Worm (Caenorhabditis elegans) whole organism, late embryonic: ENCODE data around the gene rsef-1.

Source experiments
- C38D4.7 ChIP-seq: fragments of 200-800 bp; sonication (Bioruptor generic); optimal IDR thresholded peaks from 2 replicates; lab custom pipeline; 2018; ENCODE audit warnings: mild to moderate bottlenecking, missing genetic modification characterization, moderate library complexity, missing compliant biosample characterization
- F13H6.1 ChIP-seq: sonication (generic microtip); optimal IDR thresholded peaks from 2 replicates; lab custom pipeline; 2016; ENCODE audit warnings: missing genetic modification characterization, missing compliant biosample characterization
- Y22D7AL.16 ChIP-seq: sonication (generic microtip); optimal IDR thresholded peaks from 2 replicates; lab custom pipeline; 2016; ENCODE audit warnings: missing genetic modification characterization, missing compliant biosample characterization
- ahr-1 ChIP-seq: sonication (generic microtip); optimal IDR thresholded peaks from 2 replicates; lab custom pipeline; 2016; ENCODE audit warnings: missing genetic modification characterization, missing compliant biosample characterization
- ama-1 ChIP-seq: fragments of 150-350 bp; optimal IDR thresholded peaks from 2 replicates; lab custom pipeline; 2014
- ceh-18 ChIP-seq: sonication (generic microtip); optimal IDR thresholded peaks from 2 replicates; lab custom pipeline; 2016; ENCODE audit warnings: missing genetic modification characterization, missing compliant biosample characterization
- ceh-22 ChIP-seq: sonication (generic microtip); optimal IDR thresholded peaks from 2 replicates; lab custom pipeline; 2017; ENCODE audit warnings: missing biosample characterization, missing genetic modification characterization
- ceh-24 ChIP-seq: sonication (generic microtip); optimal IDR thresholded peaks from 2 replicates; lab custom pipeline; 2016; ENCODE audit warnings: mild to moderate bottlenecking, missing genetic modification characterization, missing compliant biosample characterization
- ceh-30 ChIP-seq: fragments of 150-350 bp; optimal IDR thresholded peaks from 2 replicates; lab custom pipeline; 2014; ENCODE audit warnings: missing biosample characterization, missing genetic modification characterization
- ceh-45 ChIP-seq: fragments of 200-800 bp; sonication (Bioruptor generic); IDR thresholded peaks from 2 replicates; pipeline ENCODE4 v1.3.6; 2022; ENCODE audit warnings: missing genetic modification reagents, missing genetic modification characterization, missing compliant biosample characterization
- ceh-48 ChIP-seq: sonication (generic microtip); optimal IDR thresholded peaks from 2 replicates; lab custom pipeline; 2016; ENCODE audit warnings: missing genetic modification characterization, inconsistent platforms, missing compliant biosample characterization
- ceh-6 ChIP-seq: fragments of 200-800 bp; sonication (Bioruptor generic); optimal IDR thresholded peaks from 2 replicates; lab custom pipeline; 2018; ENCODE audit warnings: mild to moderate bottlenecking, missing genetic modification characterization, missing compliant biosample characterization
- che-1 ChIP-seq: sonication (generic microtip); optimal IDR thresholded peaks from 2 replicates; lab custom pipeline; 2016; ENCODE audit warnings: mild to moderate bottlenecking, missing genetic modification characterization, missing compliant biosample characterization
- dmd-4 ChIP-seq: sonication (generic microtip); optimal IDR thresholded peaks from 2 replicates; lab custom pipeline; 2016; ENCODE audit warnings: borderline replicate concordance, missing genetic modification characterization, missing compliant biosample characterization
- dve-1 ChIP-seq: sonication (generic microtip); optimal IDR thresholded peaks from 2 replicates; lab custom pipeline; 2017; ENCODE audit warnings: antibody characterized with exemption, mild to moderate bottlenecking, missing genetic modification characterization, missing compliant biosample characterization
- elt-2 ChIP-seq: sonication (generic microtip); optimal IDR thresholded peaks from 2 replicates; lab custom pipeline; 2016; ENCODE audit warnings: missing genetic modification reagents, missing genetic modification characterization, missing compliant biosample characterization
- elt-4 ChIP-seq: sonication (generic microtip); optimal IDR thresholded peaks from 2 replicates; lab custom pipeline; 2016; ENCODE audit warnings: missing genetic modification characterization, missing compliant biosample characterization
- ets-4 ChIP-seq: sonication (generic microtip); optimal IDR thresholded peaks from 2 replicates; lab custom pipeline; 2016; ENCODE audit warnings: missing genetic modification characterization, missing compliant biosample characterization
- fkh-10 ChIP-seq: fragments of 150-350 bp; optimal IDR thresholded peaks from 2 replicates; lab custom pipeline; 2014; ENCODE audit warnings: missing biosample characterization, missing genetic modification reagents, missing genetic modification characterization
- gmeb-2 ChIP-seq: sonication (generic microtip); optimal IDR thresholded peaks from 2 replicates; lab custom pipeline; 2016; ENCODE audit warnings: missing genetic modification characterization, inconsistent platforms, missing compliant biosample characterization
- hlh-30 ChIP-seq: sonication (generic microtip); optimal IDR thresholded peaks from 2 replicates; lab custom pipeline; 2017; ENCODE audit warnings: antibody characterized with exemption, missing genetic modification characterization, missing compliant biosample characterization; ENCODE audit not compliant: insufficient read depth
- lim-6 ChIP-seq: sonication (generic microtip); optimal IDR thresholded peaks from 2 replicates; lab custom pipeline; 2016; ENCODE audit warnings: missing genetic modification characterization, missing compliant biosample characterization
- lin-11 ChIP-seq: fragments of 200-800 bp; sonication (Bioruptor generic); optimal IDR thresholded peaks from 2 replicates; lab custom pipeline; 2018; ENCODE audit warnings: mild to moderate bottlenecking, missing genetic modification characterization, missing compliant biosample characterization
- mec-3 ChIP-seq: sonication (generic microtip); optimal IDR thresholded peaks from 2 replicates; lab custom pipeline; 2016; ENCODE audit warnings: borderline replicate concordance, missing genetic modification characterization, missing compliant biosample characterization
- nfya-1 ChIP-seq: sonication (generic microtip); optimal IDR thresholded peaks from 2 replicates; lab custom pipeline; 2017; ENCODE audit warnings: missing genetic modification characterization, mild to moderate bottlenecking, missing compliant biosample characterization, antibody characterized with exemption, moderate library complexity
- npax-4 ChIP-seq: sonication (generic microtip); optimal IDR thresholded peaks from 2 replicates; lab custom pipeline; 2016; ENCODE audit warnings: missing genetic modification characterization, missing compliant biosample characterization
- pat-9 ChIP-seq: fragments of 200-800 bp; sonication (Bioruptor generic); optimal IDR thresholded peaks from 2 replicates; lab custom pipeline; 2018; ENCODE audit warnings: mild to moderate bottlenecking, missing genetic modification characterization, moderate library complexity, missing compliant biosample characterization
- pax-1 ChIP-seq: fragments of 150-350 bp; optimal IDR thresholded peaks from 2 replicates; lab custom pipeline; 2014; ENCODE audit warnings: missing biosample characterization, missing genetic modification characterization
- pha-4 ChIP-seq: fragments of 150-350 bp; optimal IDR thresholded peaks from 2 replicates; lab custom pipeline; 2018; ENCODE audit warnings: missing biosample characterization, missing genetic modification reagents, missing genetic modification characterization
- rnt-1 ChIP-seq: sonication (generic microtip); optimal IDR thresholded peaks from 2 replicates; lab custom pipeline; 2016; ENCODE audit warnings: missing genetic modification characterization, missing compliant biosample characterization
- sdc-2 ChIP-seq: sonication (generic microtip); optimal IDR thresholded peaks from 2 replicates; lab custom pipeline; 2016; ENCODE audit warnings: missing genotype, missing genetic modification characterization, missing compliant biosample characterization
- sox-2 ChIP-seq: fragments of 200-800 bp; sonication (Bioruptor generic); IDR thresholded peaks from 2 replicates; pipeline ENCODE4 v1.3.6; 2022; ENCODE audit warnings: missing genetic modification reagents, missing genetic modification characterization, missing compliant biosample characterization
- tbx-2 ChIP-seq: sonication (generic microtip); optimal IDR thresholded peaks from 2 replicates; lab custom pipeline; 2016; ENCODE audit warnings: missing genetic modification characterization, missing compliant biosample characterization
- tbx-7 ChIP-seq: sonication (generic microtip); optimal IDR thresholded peaks from 2 replicates; lab custom pipeline; 2016; ENCODE audit warnings: missing genotype, missing genetic modification characterization, missing compliant biosample characterization
- ttx-3 ChIP-seq: sonication (generic microtip); optimal IDR thresholded peaks from 2 replicates; lab custom pipeline; 2016; ENCODE audit warnings: missing genetic modification reagents, missing genetic modification characterization, missing compliant biosample characterization
- unc-42 ChIP-seq: sonication (generic microtip); optimal IDR thresholded peaks from 2 replicates; lab custom pipeline; 2016; ENCODE audit warnings: missing genotype, missing genetic modification characterization, missing compliant biosample characterization
- unc-55 ChIP-seq: sonication (generic microtip); optimal IDR thresholded peaks from 2 replicates; lab custom pipeline; 2017; ENCODE audit warnings: missing biosample characterization, missing genetic modification reagents, missing genetic modification characterization
- unc-86 ChIP-seq: sonication (generic microtip); optimal IDR thresholded peaks from 2 replicates; lab custom pipeline; 2016; ENCODE audit warnings: missing genetic modification characterization, missing compliant biosample characterization
- ztf-16 ChIP-seq: sonication (generic microtip); optimal IDR thresholded peaks from 2 replicates; lab custom pipeline; 2017; ENCODE audit warnings: missing genetic modification characterization, missing compliant biosample characterization

Gene rsef-1

ce11 chrX:3023552-3024183 is 35.5 kb downstream of the rsef-1 start:
- TF ChIP-seq rnt-1 (tag; lab: Kevin White, UChicago) (no peak), unc-42 (tag; lab: Kevin White, UChicago) (peak; percentile 69), mec-3 (tag; lab: Kevin White, UChicago) (no peak), pat-9 (tag; lab: Kevin White, UChicago) (no peak), tbx-7 (no peak)

DNA sequence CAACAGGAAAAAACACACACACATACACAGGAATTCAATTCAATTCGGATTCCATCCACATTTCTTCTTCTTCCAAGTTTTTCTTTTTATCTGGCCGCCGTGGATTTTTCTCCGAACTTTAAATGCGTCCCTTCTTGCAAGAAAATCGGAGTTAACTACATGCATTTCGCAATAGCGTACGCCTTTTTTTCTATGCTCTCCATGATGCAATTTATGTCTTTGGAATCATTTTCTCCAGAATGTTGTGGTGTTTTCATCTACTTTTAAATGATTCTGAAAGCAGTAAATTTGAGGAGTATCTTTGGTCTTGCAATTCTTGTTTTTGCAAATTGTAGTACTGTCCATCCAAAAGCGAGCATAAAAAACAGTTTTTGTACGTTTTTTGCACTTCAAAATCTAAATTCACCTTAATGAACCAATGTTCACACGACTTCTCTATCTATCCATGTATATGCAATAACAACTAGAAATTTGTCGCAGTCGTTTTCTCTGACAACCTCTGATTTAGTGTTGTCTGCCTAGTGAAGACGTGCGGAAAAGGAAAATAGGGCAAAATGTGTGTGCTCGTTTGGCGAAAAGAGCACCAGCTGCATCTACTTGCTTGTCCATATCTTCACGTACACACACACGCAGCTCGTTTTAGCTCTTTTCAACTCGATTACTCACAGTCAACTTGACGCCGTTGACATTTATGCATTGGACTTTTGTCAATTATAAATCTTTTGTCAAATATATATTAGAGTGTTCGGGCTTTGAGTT is 36.7 kb downstream of the rsef-1 start:
- TF ChIP-seq hlh-30 (no peak), unc-42 (tag; lab: Kevin White, UChicago) (peak; percentile 52)

- TF ChIP-seq elt-4 (tag; lab: Kevin White, UChicago) (no peak), unc-55 (GFP tag; lab: Kevin White, UChicago) (no peak), unc-42 (tag; lab: Kevin White, UChicago) (no peak), ceh-18 (tag; lab: Kevin White, UChicago) (no peak), lim-6 (tag; lab: Kevin White, UChicago) (no peak), ama-1 (no peak), hlh-30 (no peak), ceh-6 (no peak), C38D4.7 (GFP tag; lab: Kevin White, UChicago) (no peak), tbx-7 (no peak), Y22D7AL.16 (tag; lab: Kevin White, UChicago) (no peak), pax-1 (tag; lab: Kevin White, UChicago) (no peak), F13H6.1 (tag; lab: Kevin White, UChicago) (no peak), ttx-3 (tag; lab: Kevin White, UChicago) (no peak)
Measured at ce11 chrX:3021466-3021865, 37.7 kb downstream of the rsef-1 start.

DNA sequence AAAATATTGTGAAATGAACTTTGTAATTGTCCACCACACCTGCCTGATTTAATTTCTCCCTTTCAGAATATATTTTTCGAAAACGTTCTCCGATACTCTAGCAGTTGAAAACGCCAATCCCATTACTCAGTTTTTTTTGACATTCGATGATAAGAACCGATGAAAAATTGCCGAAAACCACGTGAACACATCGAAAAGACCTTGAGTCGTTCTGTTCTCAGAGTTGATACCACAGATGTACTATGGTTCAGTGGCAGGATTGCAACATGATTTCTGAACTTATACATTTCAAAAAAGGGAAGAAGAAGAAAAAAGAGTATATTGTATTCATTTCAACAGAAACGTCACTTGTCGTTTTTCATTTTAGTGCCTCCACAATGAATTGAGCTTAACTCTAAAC is 39.2 kb downstream of the rsef-1 start:
- no peak for TF ChIP-seq ets-4 (tag; lab: Kevin White, UChicago)
- no peak for TF ChIP-seq pha-4 (tag; lab: Kevin White, UChicago)
- no peak for TF ChIP-seq mec-3 (tag; lab: Kevin White, UChicago)
- no peak for TF ChIP-seq nfya-1 (tag; lab: Kevin White, UChicago)
- TF ChIP-seq ztf-16 (tag; lab: Kevin White, UChicago) = no peak
- TF ChIP-seq dmd-4 = no peak
- no peak for TF ChIP-seq sox-2 (GFP tag; lab: Robert Waterston, UW)
- no peak for TF ChIP-seq hlh-30
- no peak for TF ChIP-seq ceh-24
- no peak for TF ChIP-seq npax-4
- no peak for TF ChIP-seq elt-2 (tag; lab: Kevin White, UChicago)
- no peak for TF ChIP-seq fkh-10 (GFP tag; lab: Kevin White, UChicago)

- TF ChIP-seq elt-2 (tag; lab: Kevin White, UChicago) = no peak
- no peak for TF ChIP-seq gmeb-2 (tag; lab: Kevin White, UChicago)
- TF ChIP-seq ceh-22 (tag; lab: Kevin White, UChicago) = no peak
- no peak for TF ChIP-seq che-1
- TF ChIP-seq ceh-30 (tag; lab: Kevin White, UChicago) = no peak
- no peak for TF ChIP-seq sdc-2
- TF ChIP-seq ama-1 = no peak
- TF ChIP-seq npax-4 = no peak
- TF ChIP-seq dve-1 = no peak
- no peak for TF ChIP-seq tbx-2 (tag; lab: Kevin White, UChicago)
- TF ChIP-seq mec-3 (tag; lab: Kevin White, UChicago) = no peak
- TF ChIP-seq ceh-45 (GFP tag; lab: Robert Waterston, UW) = no peak
- TF ChIP-seq ceh-48 (tag; lab: Kevin White, UChicago) = no peak
- TF ChIP-seq pha-4 (tag; lab: Kevin White, UChicago) = no peak
- no peak for TF ChIP-seq ceh-24
- no peak for TF ChIP-seq F13H6.1 (tag; lab: Kevin White, UChicago)
- TF ChIP-seq unc-86 (tag; lab: Kevin White, UChicago) = no peak
- no peak for TF ChIP-seq ahr-1 (tag; lab: Kevin White, UChicago)
- TF ChIP-seq lim-6 (tag; lab: Kevin White, UChicago) = no peak
- TF ChIP-seq lin-11 (tag; lab: Kevin White, UChicago) = no peak
Measured at ce11 chrX:3018505-3018996, 40.6 kb downstream of the rsef-1 start, which contains the start of gene flp-18. Gene flp-18, minus strand, starts transcription at chrX:3018555.
